Worm (Caenorhabditis elegans) whole organism, L2 larva: Measurements from ENCODE around the gene him-10.

Experiments
- C34F6.9 ChIP-seq: fragments of 150-350 bp; optimal IDR thresholded peaks from 2 replicates; lab custom pipeline; 2014; ENCODE audit warnings: missing biosample characterization, missing genetic modification characterization
- F13H6.1 ChIP-seq: sonication (generic microtip); optimal IDR thresholded peaks from 2 replicates; lab custom pipeline; 2016; ENCODE audit warnings: missing genetic modification characterization, missing compliant biosample characterization
- alr-1 ChIP-seq: fragments of 150-350 bp; optimal IDR thresholded peaks from 2 replicates; lab custom pipeline; 2014; ENCODE audit warnings: missing biosample characterization, missing genetic modification characterization
- aly-2 ChIP-seq: fragments of 150-350 bp; optimal IDR thresholded peaks from 2 replicates; lab custom pipeline; 2014; ENCODE audit warnings: missing biosample characterization, missing genetic modification characterization
- blmp-1 ChIP-seq: sonication (generic microtip); optimal IDR thresholded peaks from 2 replicates; lab custom pipeline; 2017; ENCODE audit warnings: missing genetic modification characterization, mild to moderate bottlenecking, missing compliant biosample characterization, antibody characterized with exemption, moderate library complexity; ENCODE audit not compliant: insufficient read depth
- ceh-16 ChIP-seq: fragments of 150-350 bp; optimal IDR thresholded peaks from 2 replicates; lab custom pipeline; 2014; ENCODE audit warnings: missing biosample characterization, missing genetic modification characterization
- crh-2 ChIP-seq: sonication (generic microtip); optimal IDR thresholded peaks from 2 replicates; lab custom pipeline; 2017; ENCODE audit warnings: missing biosample characterization, missing genetic modification characterization
- egl-27 ChIP-seq: sonication (generic microtip); optimal IDR thresholded peaks from 3 replicates; lab custom pipeline; 2017; ENCODE audit warnings: missing biosample characterization, missing genetic modification reagents, missing genetic modification characterization
- elt-3 ChIP-seq: sonication (generic microtip); optimal IDR thresholded peaks from 2 replicates; lab custom pipeline; 2017; ENCODE audit warnings: missing biosample characterization, missing genetic modification characterization
- fos-1 ChIP-seq: fragments of 150-350 bp; optimal IDR thresholded peaks from 2 replicates; lab custom pipeline; 2014; ENCODE audit warnings: missing biosample characterization, missing genetic modification characterization
- lin-11 ChIP-seq: fragments of 150-350 bp; sonication (generic microtip); optimal IDR thresholded peaks from 2 replicates; lab custom pipeline; 2014; ENCODE audit warnings: missing biosample characterization, missing genetic modification characterization, inconsistent platforms, mixed read lengths
- lin-13 ChIP-seq: fragments of 150-350 bp; optimal IDR thresholded peaks from 2 replicates; lab custom pipeline; 2014; ENCODE audit warnings: missing biosample characterization, missing genetic modification reagents, missing genetic modification characterization
- lsy-2 ChIP-seq, 2 experiments: fragments of 150-350 bp in 1 of 2; sonication (generic microtip) in 1 of 2; optimal IDR thresholded peaks; 2 replicates each; lab custom pipeline; 2014 to 2017; ENCODE audit warnings: missing biosample characterization in 2 of 2, missing genetic modification characterization in 2 of 2
- mab-5 ChIP-seq: fragments of 150-350 bp; optimal IDR thresholded peaks from 2 replicates; lab custom pipeline; 2014; ENCODE audit warnings: missing biosample characterization, missing genetic modification characterization
- mbf-1 ChIP-seq: sonication (generic microtip); optimal IDR thresholded peaks from 2 replicates; lab custom pipeline; 2017; ENCODE audit warnings: missing biosample characterization, missing genetic modification characterization
- mdl-1 ChIP-seq, 2 experiments: fragments of 150-350 bp in 1 of 2; sonication (generic microtip) in 1 of 2; optimal IDR thresholded peaks; 2 replicates each; lab custom pipeline; 2017; ENCODE audit warnings: missing biosample characterization in 2 of 2, missing genetic modification characterization in 2 of 2
- nhr-10 ChIP-seq: sonication (generic microtip); optimal IDR thresholded peaks from 2 replicates; lab custom pipeline; 2017; ENCODE audit warnings: missing biosample characterization, missing genetic modification characterization
- nhr-12 ChIP-seq: fragments of 150-350 bp; optimal IDR thresholded peaks from 2 replicates; lab custom pipeline; 2014; ENCODE audit warnings: missing biosample characterization, missing genetic modification characterization
- nhr-129 ChIP-seq: fragments of 150-350 bp; optimal IDR thresholded peaks from 2 replicates; lab custom pipeline; 2014; ENCODE audit warnings: missing biosample characterization, missing genetic modification characterization
- nhr-21 ChIP-seq: fragments of 150-350 bp; optimal IDR thresholded peaks from 2 replicates; lab custom pipeline; 2014; ENCODE audit warnings: missing biosample characterization, missing genetic modification characterization
- nhr-23 ChIP-seq: fragments of 150-350 bp; optimal IDR thresholded peaks from 2 replicates; lab custom pipeline; 2014; ENCODE audit warnings: missing biosample characterization, missing genetic modification reagents, missing genetic modification characterization
- nhr-237 ChIP-seq: fragments of 150-350 bp; optimal IDR thresholded peaks from 2 replicates; lab custom pipeline; 2014; ENCODE audit warnings: missing biosample characterization, missing genetic modification characterization
- nhr-25 ChIP-seq: fragments of 150-350 bp; sonication (generic microtip); optimal IDR thresholded peaks from 3 replicates; lab custom pipeline; 2014; ENCODE audit warnings: missing biosample characterization, missing genetic modification characterization
- nhr-77 ChIP-seq: fragments of 150-350 bp; optimal IDR thresholded peaks from 2 replicates; lab custom pipeline; 2014; ENCODE audit warnings: missing biosample characterization, missing genetic modification characterization
- sem-4 ChIP-seq: fragments of 150-350 bp; optimal IDR thresholded peaks from 2 replicates; lab custom pipeline; 2014; ENCODE audit warnings: missing biosample characterization, missing genetic modification reagents, missing genetic modification characterization
- skn-1 ChIP-seq: sonication (generic microtip); optimal IDR thresholded peaks from 2 replicates; lab custom pipeline; 2017; ENCODE audit warnings: missing biosample characterization, missing genetic modification characterization
- sma-3 ChIP-seq: sonication (generic microtip); optimal IDR thresholded peaks from 2 replicates; lab custom pipeline; 2016; ENCODE audit warnings: missing genetic modification reagents, missing genetic modification characterization, missing compliant biosample characterization
- sma-9 ChIP-seq, 2 experiments: fragments of 150-350 bp in 1 of 2; sonication (generic microtip) in 1 of 2; optimal IDR thresholded peaks; 2 replicates each; lab custom pipeline; 2014 to 2016; ENCODE audit warnings: missing genetic modification characterization in 2 of 2, mild to moderate bottlenecking in 1 of 2, missing biosample characterization in 1 of 2, missing compliant biosample characterization in 1 of 2, missing genetic modification reagents in 1 of 2, moderate library complexity in 1 of 2
- snpc-4 ChIP-seq: fragments of 150-350 bp; optimal IDR thresholded peaks from 2 replicates; lab custom pipeline; 2014; ENCODE audit warnings: missing biosample characterization, missing genetic modification characterization
- unc-39 ChIP-seq: fragments of 150-350 bp; optimal IDR thresholded peaks from 2 replicates; lab custom pipeline; 2014; ENCODE audit warnings: missing biosample characterization, missing genetic modification characterization
- unc-55 ChIP-seq: fragments of 150-350 bp; sonication (generic microtip); optimal IDR thresholded peaks from 3 replicates; lab custom pipeline; 2014; ENCODE audit warnings: missing biosample characterization, missing genetic modification reagents, missing genetic modification characterization
- unc-62 ChIP-seq: fragments of 150-350 bp; optimal IDR thresholded peaks from 2 replicates; lab custom pipeline; 2014; ENCODE audit warnings: missing biosample characterization, missing genetic modification reagents, missing genetic modification characterization
- zag-1 ChIP-seq: fragments of 150-350 bp; optimal IDR thresholded peaks from 2 replicates; lab custom pipeline; 2014; ENCODE audit warnings: missing biosample characterization, missing genetic modification characterization
- ztf-1 ChIP-seq: fragments of 200-800 bp; sonication (Bioruptor generic); conservative IDR thresholded peaks from 2 replicates; pipeline ENCODE4 v1.3.6; 2022; ENCODE audit warnings: missing genetic modification characterization, missing compliant biosample characterization
- ztf-11 ChIP-seq: sonication (generic microtip); optimal IDR thresholded peaks from 2 replicates; lab custom pipeline; 2017; ENCODE audit warnings: missing biosample characterization, missing genetic modification characterization
- ztf-4 ChIP-seq: fragments of 150-350 bp; optimal IDR thresholded peaks from 2 replicates; lab custom pipeline; 2014; ENCODE audit warnings: missing biosample characterization, missing genetic modification characterization

The him-10 gene

ce11 chrIII:5760721-5761120 is 42.3 kb upstream of the him-10 start:
- TF ChIP-seq mdl-1 (tag; optimal IDR thresholded peaks at IDR 0.05; lab: Kevin White, UChicago) = no peak
- TF ChIP-seq ceh-16 (tag; lab: Kevin White, UChicago) = no peak
- no peak for TF ChIP-seq nhr-25 (tag; lab: Kevin White, UChicago)
- peak; percentile 32 for TF ChIP-seq unc-55
- TF ChIP-seq nhr-12 (tag; lab: Kevin White, UChicago) = no peak
- TF ChIP-seq elt-3 = no peak
- TF ChIP-seq egl-27 (tag; lab: Kevin White, UChicago) = no peak
- no peak for TF ChIP-seq unc-39 (tag; lab: Kevin White, UChicago)
- no peak for TF ChIP-seq blmp-1 (tag; lab: Kevin White, UChicago)
- TF ChIP-seq mbf-1 (tag; lab: Kevin White, UChicago) = no peak
- TF ChIP-seq lsy-2 (tag; optimal IDR thresholded peaks at IDR 0.05; lab: Kevin White, UChicago) = no peak
- TF ChIP-seq ztf-11 (tag; lab: Kevin White, UChicago) = no peak
- TF ChIP-seq sem-4 = peak; percentile 36
- no peak for TF ChIP-seq lin-11 (tag; lab: Kevin White, UChicago)
- TF ChIP-seq ztf-1 (GFP tag; lab: Robert Waterston, UW) = no peak
- TF ChIP-seq zag-1 (tag; lab: Kevin White, UChicago) = no peak
- TF ChIP-seq C34F6.9 (tag; lab: Kevin White, UChicago) = peak; percentile 2
- TF ChIP-seq mab-5 = no peak
- no peak for TF ChIP-seq ztf-4 (tag; lab: Kevin White, UChicago)

DNA sequence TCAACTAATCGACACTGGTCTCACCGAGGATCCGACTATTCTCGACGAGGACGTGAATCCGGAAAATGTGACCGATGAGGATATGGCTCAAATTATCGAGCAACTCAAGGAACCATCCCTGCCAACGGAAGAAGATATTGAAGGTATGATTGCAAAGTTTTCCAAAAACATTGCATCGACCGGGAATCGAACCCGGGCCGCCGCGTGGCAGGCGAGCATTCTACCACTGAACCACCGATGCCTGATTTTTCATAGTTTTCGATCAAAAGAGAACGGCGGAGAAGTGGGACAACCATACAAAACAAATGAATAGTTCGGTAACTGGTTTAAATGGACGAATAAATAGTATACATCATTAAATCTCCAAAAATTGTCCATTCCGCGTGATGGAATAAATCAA is 41.2 kb upstream of the him-10 start:
- TF ChIP-seq nhr-21 (tag; lab: Kevin White, UChicago) (no peak), nhr-77 (tag; lab: Kevin White, UChicago) (no peak), sma-3 (GFP tag; lab: Kevin White, UChicago) (peak; percentile 2), nhr-237 (tag; lab: Kevin White, UChicago) (no peak), aly-2 (tag; lab: Kevin White, UChicago) (no peak), mbf-1 (tag; lab: Kevin White, UChicago) (no peak), crh-2 (no peak), zag-1 (tag; lab: Kevin White, UChicago) (no peak)

DNA sequence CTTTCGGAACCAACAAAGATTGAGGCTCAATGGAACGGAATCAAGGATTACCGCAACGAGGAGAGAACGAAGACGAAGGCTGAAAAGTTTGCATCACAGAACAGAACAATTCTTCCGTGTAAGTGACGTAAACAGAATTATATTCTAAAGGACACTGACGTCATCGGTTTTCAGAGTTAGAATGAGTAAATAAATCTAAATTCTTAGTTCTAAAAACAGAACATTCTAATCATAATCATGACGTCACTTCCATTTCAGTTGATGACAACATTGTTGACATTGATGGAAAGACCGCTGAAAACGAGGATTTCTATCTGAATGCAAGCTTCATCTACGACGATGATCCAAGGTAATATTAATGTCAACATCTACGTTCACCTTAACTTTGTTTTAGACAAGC is 39.1 kb upstream of the him-10 start:
- TF ChIP-seq unc-39 (tag; lab: Kevin White, UChicago) (no peak), C34F6.9 (tag; lab: Kevin White, UChicago) (peak; percentile 1), nhr-21 (tag; lab: Kevin White, UChicago) (peak; percentile 22), lsy-2 (tag; optimal IDR thresholded peaks at IDR 0.05; lab: Kevin White, UChicago) (peak in 1 of 2 experiments; percentile 32), sma-9 (GFP tag; optimal IDR thresholded peaks at IDR 0.05; lab: Kevin White, UChicago) (peak; percentile 14), sma-9 (tag; optimal IDR thresholded peaks at IDR 0.05; lab: Kevin White, UChicago) (no peak), unc-55 (peak; percentile 49)

ce11 chrIII:5769726-5770235 is 33.3 kb upstream of the him-10 start, which contains the start of gene cutl-23:
cutl-23 (plus strand) TSS chrIII:5770185.
- TF ChIP-seq nhr-23 (tag; lab: Kevin White, UChicago) (no peak), nhr-21 (tag; lab: Kevin White, UChicago) (no peak), unc-62 (GFP tag; lab: Kevin White, UChicago) (no peak), lin-13 (GFP tag; lab: Kevin White, UChicago) (no peak), unc-39 (tag; lab: Kevin White, UChicago) (no peak), nhr-129 (tag; lab: Kevin White, UChicago) (no peak), F13H6.1 (tag; lab: Kevin White, UChicago) (peak; percentile 21), crh-2 (no peak), alr-1 (no peak), snpc-4 (no peak), aly-2 (tag; lab: Kevin White, UChicago) (no peak), nhr-10 (tag; lab: Kevin White, UChicago) (no peak), sma-9 (GFP tag; optimal IDR thresholded peaks at IDR 0.05; lab: Kevin White, UChicago) (peak; percentile 25), sma-9 (tag; optimal IDR thresholded peaks at IDR 0.05; lab: Kevin White, UChicago) (no peak), sma-3 (GFP tag; lab: Kevin White, UChicago) (peak; percentile 12), mab-5 (no peak), fos-1 (tag; lab: Kevin White, UChicago) (no peak), lsy-2 (tag; optimal IDR thresholded peaks at IDR 0.05; lab: Kevin White, UChicago) (no peak), skn-1 (tag; lab: Kevin White, UChicago) (no peak), nhr-77 (tag; lab: Kevin White, UChicago) (no peak), mdl-1 (tag; optimal IDR thresholded peaks at IDR 0.05; lab: Kevin White, UChicago) (no peak)
